Worm (Caenorhabditis elegans): Measurements from ENCODE around the gene math-28.

- TF ChIP-seq tab-1 (GFP tag; IDR thresholded peaks at IDR 0.05) = no peak
- no peak for TF ChIP-seq cog-1 (tag; optimal IDR thresholded peaks at IDR 0.05)
- no peak for TF ChIP-seq flt-1 (GFP tag; IDR thresholded peaks at IDR 0.05)
- no peak for TF ChIP-seq ztf-23 (GFP tag; IDR thresholded peaks at IDR 0.05)
- no peak for TF ChIP-seq T22C8.4 (GFP tag; IDR thresholded peaks at IDR 0.05)
- no peak for TF ChIP-seq ref-1 (GFP tag; conservative IDR thresholded peaks at IDR 0.05)
Observed at ce11 chrII:1766715-1767114, 3.5 kb downstream of the math-28 start.
